Fruit fly (Drosophila melanogaster): ENCODE results near the gene CG12219.

Gene CG12219

DNA sequence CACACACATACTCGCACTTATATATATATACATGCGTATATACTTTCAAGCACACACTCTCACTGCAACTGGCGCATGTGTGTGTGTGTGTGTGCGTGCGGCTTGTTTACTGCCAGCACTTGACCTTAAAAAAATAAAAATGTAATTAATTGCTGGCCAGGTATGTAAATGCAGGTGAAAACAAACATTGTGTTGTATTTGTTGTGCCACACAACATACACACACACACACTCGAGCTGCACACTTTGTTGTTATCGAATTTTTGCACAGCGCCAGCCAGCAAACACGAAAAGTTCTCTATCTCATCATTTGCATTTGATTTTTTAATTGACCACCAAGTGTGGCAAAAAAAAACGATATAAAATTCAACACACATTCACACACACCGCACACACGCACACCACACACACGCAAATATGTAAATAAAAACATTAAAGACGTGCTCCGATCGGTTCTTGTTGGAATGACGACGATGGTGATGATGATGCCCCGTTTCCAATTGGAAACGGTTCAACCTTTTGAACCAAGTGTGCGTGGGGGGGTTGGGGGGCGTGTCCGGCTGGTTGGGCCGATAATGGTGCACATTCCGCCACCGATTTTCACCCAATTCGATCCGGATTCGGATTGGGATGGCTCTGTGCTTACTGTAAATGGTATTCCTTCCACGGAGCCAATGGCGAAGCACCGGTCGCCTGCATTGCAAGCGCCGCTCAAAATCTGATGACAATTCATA is 46.3 kb downstream of the CG12219 start (continued):
- no peak for TF ChIP-seq Pdp1 (GFP tag; optimal IDR thresholded peaks at IDR 0.05)
- no peak for TF ChIP-seq ind (GFP tag; optimal IDR thresholded peaks at IDR 0.05)
- TF ChIP-seq Med (GFP tag): peak; percentile 60
- TF ChIP-seq fu2 (GFP tag; optimal IDR thresholded peaks at IDR 0.05): no peak
- peak; percentile 37 for TF ChIP-seq sens (GFP tag)
- TF ChIP-seq Drgx (GFP tag; IDR thresholded peaks at IDR 0.05): no peak
- TF ChIP-seq ci (GFP tag; IDR thresholded peaks at IDR 0.05): peak; percentile 25; the same call in 1 of the 3 replicates
- no peak for TF ChIP-seq CG12942 (GFP tag; optimal IDR thresholded peaks at IDR 0.05)
- TF ChIP-seq maf-S (GFP tag; optimal IDR thresholded peaks at IDR 0.05): no peak
- TF ChIP-seq bab2 (GFP tag; optimal IDR thresholded peaks at IDR 0.05): no peak

DNA sequence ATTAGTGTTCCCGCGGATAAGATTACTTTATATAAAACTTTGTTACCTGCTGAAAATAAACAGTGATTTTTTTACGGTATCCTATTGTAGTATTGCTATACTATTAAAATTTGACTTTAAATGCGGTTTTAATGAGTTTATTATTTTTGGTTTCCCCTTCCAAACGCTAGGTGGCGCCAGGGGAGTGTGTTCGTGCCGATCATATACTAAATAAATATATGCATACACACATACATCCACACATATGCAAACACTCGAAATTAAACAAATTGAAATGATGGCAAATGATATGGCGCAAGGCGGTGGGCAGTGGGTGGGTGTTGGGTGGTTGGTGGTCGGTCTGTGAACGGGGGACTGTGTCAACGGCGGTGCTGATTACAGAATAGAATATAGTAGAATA is 47.4 kb downstream of the CG12219 start:
- TF ChIP-seq onecut (GFP tag; IDR thresholded peaks at IDR 0.05): peak; percentile 29
- TF ChIP-seq Deaf1 (tag; optimal IDR thresholded peaks at IDR 0.05): no peak
- TF ChIP-seq CG10543 (GFP tag; optimal IDR thresholded peaks at IDR 0.05): peak; percentile 16
- no peak for TF ChIP-seq CG17359 (tag; optimal IDR thresholded peaks at IDR 0.05)
- peak; percentile 57 for TF ChIP-seq zen (tag; optimal IDR thresholded peaks at IDR 0.05)
- no peak for TF ChIP-seq oc (tag; optimal IDR thresholded peaks at IDR 0.05)
- peak; percentile 13 for TF ChIP-seq CG13296 (GFP tag; optimal IDR thresholded peaks at IDR 0.05)
- peak; percentile 27 for TF ChIP-seq salm (tag; optimal IDR thresholded peaks at IDR 0.05)
- no peak for TF ChIP-seq CG17186 (GFP tag; optimal IDR thresholded peaks at IDR 0.05)
- peak; percentile 40 for TF ChIP-seq cg (GFP tag; optimal IDR thresholded peaks at IDR 0.05)
- no peak for TF ChIP-seq CG8765 (GFP tag; IDR thresholded peaks at IDR 0.05)
- TF ChIP-seq Hmr (GFP tag; optimal IDR thresholded peaks at IDR 0.05): peak; percentile 20
- TF ChIP-seq ATbp (GFP tag; optimal IDR thresholded peaks at IDR 0.05): peak; percentile 54
- no peak for TF ChIP-seq CG32532 (GFP tag; IDR thresholded peaks at IDR 0.05)
- no peak for TF ChIP-seq az2 (GFP tag; optimal IDR thresholded peaks at IDR 0.05)
- no peak for TF ChIP-seq Ets65A (GFP tag)
- no peak for TF ChIP-seq CG10565 (GFP tag; optimal IDR thresholded peaks at IDR 0.05)
- TF ChIP-seq CG15514 (GFP tag; optimal IDR thresholded peaks at IDR 0.05): no peak
- TF ChIP-seq chm (GFP tag; IDR thresholded peaks at IDR 0.05): no peak
- TF ChIP-seq slp2 (GFP tag; optimal IDR thresholded peaks at IDR 0.05): no peak
- TF ChIP-seq Fer1 (GFP tag; optimal IDR thresholded peaks at IDR 0.05): peak; percentile 0
- peak; percentile 7 for TF ChIP-seq lab (GFP tag; optimal IDR thresholded peaks at IDR 0.05)
- no peak for TF ChIP-seq Pdp1 (GFP tag; optimal IDR thresholded peaks at IDR 0.05)
- TF ChIP-seq Elba2 (GFP tag; optimal IDR thresholded peaks at IDR 0.05): no peak
- TF ChIP-seq Kr (GFP tag; optimal IDR thresholded peaks at IDR 0.05): no peak
- TF ChIP-seq CG1832 (GFP tag; optimal IDR thresholded peaks at IDR 0.05): no peak
- TF ChIP-seq CG17328 (GFP tag; IDR thresholded peaks at IDR 0.05): no peak
- peak; percentile 8 for TF ChIP-seq CrebB (tag; optimal IDR thresholded peaks at IDR 0.05)
- TF ChIP-seq cato (GFP tag; optimal IDR thresholded peaks at IDR 0.05; ENCODE audit: borderline replicate concordance): no peak
- no peak for TF ChIP-seq CG4424 (GFP tag; optimal IDR thresholded peaks at IDR 0.05)
- TF ChIP-seq Sox102F (GFP tag; optimal IDR thresholded peaks at IDR 0.05): peak; percentile 12
- TF ChIP-seq wdn (GFP tag; IDR thresholded peaks at IDR 0.05): no peak
- no peak for TF ChIP-seq fru (optimal IDR thresholded peaks at IDR 0.05)
- peak; percentile 79 for TF ChIP-seq CG10979 (tag; optimal IDR thresholded peaks at IDR 0.05)
- no peak for TF ChIP-seq CG9932 (GFP tag; IDR thresholded peaks at IDR 0.05)
- no peak for TF ChIP-seq peb (GFP tag; IDR thresholded peaks at IDR 0.05)
- no peak for TF ChIP-seq CG18599 (GFP tag; optimal IDR thresholded peaks at IDR 0.05)
- no peak for TF ChIP-seq CG10147 (GFP tag; optimal IDR thresholded peaks at IDR 0.05)
- no peak for TF ChIP-seq Dfd (GFP tag; optimal IDR thresholded peaks at IDR 0.05)
- TF ChIP-seq her (GFP tag; optimal IDR thresholded peaks at IDR 0.05): no peak
